Fruit fly (Drosophila melanogaster): ENCODE results near the gene Galk.

Gene Galk

dm6 chr3L:8953962-8954647 lies 31.8 kb downstream of the Galk start, which contains the start of the genes CG43783 and orb2:
TSS of gene CG43783 (minus strand) at chr3L:8954272.
TSS of gene orb2 (minus strand) at chr3L:8954463.
- TF ChIP-seq Bdp1 (GFP tag; optimal IDR thresholded peaks at IDR 0.05), result no peak
- TF ChIP-seq MESR4 (GFP tag; optimal IDR thresholded peaks at IDR 0.05), result no peak
- TF ChIP-seq CG6689 (GFP tag; IDR thresholded peaks at IDR 0.05), result no peak
- TF ChIP-seq CG7556 (GFP tag; optimal IDR thresholded peaks at IDR 0.05), result no peak
- no peak for TF ChIP-seq HLH3B (GFP tag; IDR thresholded peaks at IDR 0.05)
- TF ChIP-seq Hr3 (GFP tag; optimal IDR thresholded peaks at IDR 0.05), result no peak
- no peak for TF ChIP-seq sr (GFP tag; IDR thresholded peaks at IDR 0.05)
- peak; percentile 55; the same call in 1 of the 2 replicates for TF ChIP-seq tna (GFP tag; IDR thresholded peaks at IDR 0.05; ENCODE audit: partially characterized antibody)
- TF ChIP-seq hb (GFP tag; IDR thresholded peaks at IDR 0.05; ENCODE audit: partially characterized antibody), result peak; percentile 71; the same call in 2 of the 3 replicates
- peak; percentile 55 for TF ChIP-seq stwl (tag; optimal IDR thresholded peaks at IDR 0.05)
- TF ChIP-seq CG5180 (GFP tag; optimal IDR thresholded peaks at IDR 0.05), result no peak
- TF ChIP-seq CG13123 (GFP tag; optimal IDR thresholded peaks at IDR 0.05), result no peak
- TF ChIP-seq Sry-β (GFP tag; optimal IDR thresholded peaks at IDR 0.05), result peak; percentile 21
- TF ChIP-seq CTCF (GFP tag; optimal IDR thresholded peaks at IDR 0.05), result no peak
- TF ChIP-seq sd (tag; optimal IDR thresholded peaks at IDR 0.05), result peak; percentile 21
- TF ChIP-seq Antp (GFP tag; optimal IDR thresholded peaks at IDR 0.05), result no peak
- no peak for TF ChIP-seq tio (GFP tag; optimal IDR thresholded peaks at IDR 0.05)
- TF ChIP-seq lbe (GFP tag; optimal IDR thresholded peaks at IDR 0.05), result no peak
- no peak for TF ChIP-seq dmrt99B (tag; optimal IDR thresholded peaks at IDR 0.05)
- TF ChIP-seq emc (GFP tag; optimal IDR thresholded peaks at IDR 0.05), result no peak
- TF ChIP-seq Mad (GFP tag; optimal IDR thresholded peaks at IDR 0.05), result no peak
- peak; percentile 32 for TF ChIP-seq CG4617 (GFP tag; optimal IDR thresholded peaks at IDR 0.05; ENCODE audit: borderline replicate concordance)
- TF ChIP-seq CG12219 (GFP tag; optimal IDR thresholded peaks at IDR 0.05), result no peak
- TF ChIP-seq CG10979 (tag; optimal IDR thresholded peaks at IDR 0.05), result no peak
- TF ChIP-seq Bteb2 (GFP tag; optimal IDR thresholded peaks at IDR 0.05), result no peak
- no peak for TF ChIP-seq hkb (optimal IDR thresholded peaks at IDR 0.05)
- TF ChIP-seq hkb (GFP tag; IDR thresholded peaks at IDR 0.05), result no peak
- no peak for TF ChIP-seq pho (GFP tag; optimal IDR thresholded peaks at IDR 0.05)
- TF ChIP-seq crp (GFP tag; optimal IDR thresholded peaks at IDR 0.05), result peak; percentile 26 to 89
- no peak for TF ChIP-seq sisA (GFP tag; IDR thresholded peaks at IDR 0.05)
- no peak for TF ChIP-seq dmrt11E (tag; optimal IDR thresholded peaks at IDR 0.05)
- no peak for TF ChIP-seq insv (GFP tag; optimal IDR thresholded peaks at IDR 0.05)
- TF ChIP-seq trem (tag; optimal IDR thresholded peaks at IDR 0.05), result peak; percentile 40
- no peak for TF ChIP-seq zfh1 (GFP tag; IDR thresholded peaks at IDR 0.05)
- no peak for TF ChIP-seq MBD-R2 (GFP tag; IDR thresholded peaks at IDR 0.05)
- TF ChIP-seq sens (GFP tag), result peak; percentile 62
- TF ChIP-seq CG3407 (GFP tag; optimal IDR thresholded peaks at IDR 0.05), result no peak
- peak; percentile 71 for TF ChIP-seq Sry-δ (GFP tag; optimal IDR thresholded peaks at IDR 0.05)
- no peak for TF ChIP-seq Blimp-1 (GFP tag; optimal IDR thresholded peaks at IDR 0.05)
- no peak for TF ChIP-seq ap (GFP tag; IDR thresholded peaks at IDR 0.05)
- peak; percentile 32 for TF ChIP-seq Med (GFP tag)
- TF ChIP-seq CG12236 (GFP tag; optimal IDR thresholded peaks at IDR 0.05), result no peak
- no peak for TF ChIP-seq zf30C (GFP tag; optimal IDR thresholded peaks at IDR 0.05)
- no peak for TF ChIP-seq Dfd (GFP tag; optimal IDR thresholded peaks at IDR 0.05)
- no peak for TF ChIP-seq CG2889 (GFP tag; IDR thresholded peaks at IDR 0.05)
- peak; percentile 72 for TF ChIP-seq CG2116 (GFP tag; optimal IDR thresholded peaks at IDR 0.05)
- no peak for TF ChIP-seq CG14965 (GFP tag; optimal IDR thresholded peaks at IDR 0.05; ENCODE audit: borderline replicate concordance)
- TF ChIP-seq CG14667 (GFP tag; IDR thresholded peaks at IDR 0.05), result no peak
- TF ChIP-seq ken (GFP tag; IDR thresholded peaks at IDR 0.05), result no peak
- peak; percentile 60 for TF ChIP-seq Scr (GFP tag; IDR thresholded peaks at IDR 0.05; ENCODE audit: partially characterized antibody)
- no peak for TF ChIP-seq gcm2 (GFP tag; optimal IDR thresholded peaks at IDR 0.05)
